Fruit fly (Drosophila melanogaster) S2 (cell line): ENCODE results near the gene CG15027.
A peak's percentile ranks its signal among the peaks of the same experiment; 100 is the strongest.

ENCODE experiments used
- CG8478 ChIP-seq: fragments of >200 bp; optimal IDR thresholded peaks from 2 replicates; lab custom pipeline; 2018
- CTCF ChIP-seq, 2 experiments: fragments of >200 bp; optimal IDR thresholded peaks; 2 replicates each; lab custom pipeline; 2018

CG15027 gene

DNA sequence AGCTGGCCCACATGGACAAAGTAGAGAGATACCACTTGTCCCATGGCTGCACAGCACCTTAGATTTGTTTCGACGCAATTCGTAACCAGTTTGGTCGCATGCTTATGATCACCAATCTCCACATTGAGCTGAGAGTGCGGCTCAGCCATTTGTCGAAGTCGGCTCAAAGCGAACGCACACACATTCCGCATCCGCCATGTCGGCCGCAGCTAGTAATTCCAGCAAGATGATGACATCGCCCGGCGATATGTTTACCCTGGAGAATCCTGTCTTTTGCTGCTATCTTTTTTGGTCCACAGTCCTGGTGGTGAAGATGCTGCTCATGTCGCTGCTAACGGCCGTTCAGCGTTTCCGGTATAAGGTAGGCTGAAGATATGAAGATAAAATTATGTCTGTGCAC, 2.9 kb downstream of the CG15027 start, which contains the start of gene CG33178:
TSS of gene CG33178 (plus strand) at position 147 of the 400 bp plus-strand sequence.
- no peak for TF ChIP-seq CTCF (optimal IDR thresholded peaks at IDR 0.05; lab: Kevin White, UChicago)
- no peak for TF ChIP-seq CG8478 (lab: Kevin White, UChicago)

- no peak for TF ChIP-seq CG8478 (lab: Kevin White, UChicago)
- peak; percentile 76 to 87 for TF ChIP-seq CTCF (optimal IDR thresholded peaks at IDR 0.05; lab: Kevin White, UChicago)
Measured at dm6 chrX:15080780-15081402, 4.7 kb downstream of the CG15027 start, which contains the start of gene CG33177. CG33177 (plus strand) TSS chrX:15081367.

- no peak for TF ChIP-seq CG8478 (lab: Kevin White, UChicago)
- TF ChIP-seq CTCF (optimal IDR thresholded peaks at IDR 0.05; lab: Kevin White, UChicago) = no peak
Measured at dm6 chrX:15079945-15080344, 5.7 kb downstream of the CG15027 start.

DNA sequence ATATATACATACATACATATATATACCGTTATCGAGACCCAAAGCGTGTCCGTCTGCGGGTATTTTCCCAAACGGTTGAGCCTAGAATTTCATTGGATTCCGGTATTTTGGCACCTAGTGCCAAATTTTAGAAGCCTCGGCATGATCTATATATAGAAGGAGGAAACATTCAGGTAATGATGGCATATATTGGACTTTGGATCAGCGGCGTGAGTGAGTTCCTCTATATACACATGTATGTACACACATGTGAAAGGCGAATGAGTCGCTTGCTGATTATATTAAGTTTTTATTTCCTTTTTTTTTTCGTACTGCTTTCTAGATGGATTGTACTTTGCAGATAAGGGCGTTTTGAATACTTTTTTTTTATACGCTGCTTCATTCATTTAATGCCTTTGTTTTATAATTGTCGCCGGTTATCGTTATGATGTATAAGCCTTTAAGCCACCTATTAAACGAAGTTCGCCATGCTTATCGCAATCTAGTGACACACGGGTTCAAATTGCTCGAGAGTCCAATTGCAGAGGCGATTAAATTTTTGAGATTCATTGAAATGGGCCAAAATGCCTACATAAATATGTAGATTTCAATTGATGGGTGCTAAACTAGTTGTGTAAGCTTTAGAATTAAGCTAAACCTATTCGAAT, 6.3 kb downstream of the CG15027 start:
- TF ChIP-seq CG8478 (lab: Kevin White, UChicago) = no peak
- TF ChIP-seq CTCF (optimal IDR thresholded peaks at IDR 0.05; lab: Kevin White, UChicago) = no peak

DNA sequence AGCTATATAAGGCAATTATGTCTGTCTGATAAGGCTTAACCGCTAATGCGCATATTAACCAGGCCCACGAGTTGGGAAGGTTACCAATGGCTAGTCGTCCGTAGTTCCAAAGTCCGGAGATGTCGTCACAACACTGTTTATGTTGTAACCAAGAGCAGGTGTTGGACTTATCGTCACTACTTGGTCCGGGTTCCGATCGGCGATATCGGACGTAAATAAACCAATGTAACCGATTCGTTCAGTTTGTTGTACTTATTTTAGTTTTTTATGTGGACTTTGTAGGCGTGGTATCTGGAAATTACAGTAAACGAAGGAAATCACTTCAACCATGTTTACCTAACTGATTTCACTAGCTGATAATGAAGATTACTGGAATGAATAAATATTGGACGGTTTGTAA, 7.2 kb downstream of the CG15027 start:
- TF ChIP-seq CTCF (optimal IDR thresholded peaks at IDR 0.05; lab: Kevin White, UChicago) = no peak
- no peak for TF ChIP-seq CG8478 (lab: Kevin White, UChicago)

dm6 chrX:15077576-15078136, 8.0 kb downstream of the CG15027 start:
- no peak for TF ChIP-seq CG8478 (lab: Kevin White, UChicago)
- no peak for TF ChIP-seq CTCF (optimal IDR thresholded peaks at IDR 0.05; lab: Kevin White, UChicago)

- TF ChIP-seq CTCF (optimal IDR thresholded peaks at IDR 0.05; lab: Kevin White, UChicago) = no peak
- no peak for TF ChIP-seq CG8478 (lab: Kevin White, UChicago)
Measured at dm6 chrX:15076606-15077005, 9.0 kb downstream of the CG15027 start.

dm6 chrX:15076038-15076575, 9.5 kb downstream of the CG15027 start, which contains the start of gene Lsd-2:
Lsd-2 (minus strand) TSS chrX:15076220.
- TF ChIP-seq CG8478 (lab: Kevin White, UChicago) (no peak), CTCF (optimal IDR thresholded peaks at IDR 0.05; lab: Kevin White, UChicago) (no peak)

dm6 chrX:15075485-15076037, 10.1 kb downstream of the CG15027 start:
- TF ChIP-seq CG8478 (lab: Kevin White, UChicago) = no peak
- no peak for TF ChIP-seq CTCF (optimal IDR thresholded peaks at IDR 0.05; lab: Kevin White, UChicago)

dm6 chrX:15074646-15075351, 10.8 kb downstream of the CG15027 start:
- TF ChIP-seq CTCF (optimal IDR thresholded peaks at IDR 0.05; lab: Kevin White, UChicago) (no peak), CG8478 (lab: Kevin White, UChicago) (no peak)

DNA sequence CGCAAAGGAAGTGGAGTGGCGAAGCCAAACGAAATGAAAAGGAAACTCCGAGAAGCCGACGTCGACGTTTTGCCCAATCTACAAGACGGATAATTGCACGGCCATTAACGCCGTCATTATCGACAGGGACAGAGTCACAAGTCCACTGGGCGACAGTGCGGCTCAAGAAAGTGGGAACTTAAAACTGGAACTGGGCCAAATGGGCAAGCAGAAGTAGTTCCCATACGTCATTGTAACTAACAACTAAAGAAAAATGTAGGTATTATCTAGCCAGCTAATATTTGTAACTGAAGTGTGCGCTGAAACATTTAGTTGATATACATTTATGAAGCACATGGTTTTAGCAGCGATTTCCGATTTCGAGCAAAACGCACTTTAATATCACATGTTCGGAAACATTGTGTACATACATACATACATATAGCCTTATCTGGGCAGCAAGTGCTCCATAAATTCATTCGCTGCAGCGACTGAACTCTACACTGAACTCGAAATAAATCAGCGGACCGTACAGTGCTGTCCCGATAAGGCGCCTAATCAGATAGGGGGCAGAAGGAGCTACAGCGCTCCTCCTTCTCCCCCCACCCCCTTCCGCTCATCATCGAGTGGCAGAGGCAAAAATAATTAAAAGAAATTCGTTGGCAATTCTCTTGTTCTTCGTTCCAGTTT, 14.7 kb downstream of the CG15027 start:
- TF ChIP-seq CG8478 (lab: Kevin White, UChicago) (no peak), CTCF (optimal IDR thresholded peaks at IDR 0.05; lab: Kevin White, UChicago) (no peak)

DNA sequence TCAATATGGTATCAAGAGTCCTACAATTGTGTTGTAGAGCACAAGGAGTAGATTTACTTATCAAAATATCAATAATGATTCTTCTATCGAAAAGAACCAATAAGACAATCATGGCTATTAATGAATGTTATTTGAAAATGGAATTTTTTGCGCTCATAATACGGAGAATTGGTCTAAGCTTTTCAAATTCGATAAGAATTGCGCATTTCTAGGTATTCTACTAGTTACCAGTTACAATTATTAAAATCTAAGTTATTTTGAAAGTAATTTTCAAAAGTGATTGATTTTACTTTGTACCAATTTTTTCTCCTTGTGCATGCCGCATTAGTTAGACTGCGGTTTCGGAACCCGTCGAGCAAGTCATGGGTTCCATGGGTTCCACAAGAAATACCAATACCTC, 15.5 kb downstream of the CG15027 start:
- TF ChIP-seq CG8478 (lab: Kevin White, UChicago) (no peak), CTCF (optimal IDR thresholded peaks at IDR 0.05; lab: Kevin White, UChicago) (no peak)

DNA sequence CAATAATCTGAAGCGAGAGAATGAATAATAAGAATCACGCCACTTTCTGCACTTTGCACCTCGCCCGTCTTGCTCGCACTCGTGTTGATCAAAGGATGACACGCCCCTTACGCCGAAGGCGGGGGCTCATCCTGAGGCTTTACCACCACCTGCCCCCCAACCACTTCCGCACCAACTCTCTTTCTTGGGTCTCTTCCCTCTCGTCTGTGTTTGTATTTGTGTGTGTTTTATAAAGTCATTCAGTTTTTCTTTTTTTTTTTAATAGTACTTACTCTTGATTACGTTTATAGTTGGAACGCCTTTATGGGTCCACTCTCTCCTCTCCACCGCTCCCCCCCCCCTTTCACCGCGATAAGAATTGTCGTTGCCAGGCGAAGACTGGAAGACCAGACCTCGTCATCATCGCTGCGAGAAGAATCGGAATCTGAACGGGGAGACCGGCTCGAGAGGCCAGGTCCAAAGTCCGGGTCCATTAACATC, 16.2 kb downstream of the CG15027 start:
- TF ChIP-seq CTCF (optimal IDR thresholded peaks at IDR 0.05; lab: Kevin White, UChicago) (no peak), CG8478 (lab: Kevin White, UChicago) (no peak)
